Fruit fly (Drosophila melanogaster): ENCODE data around the gene CG2126.

CG2126 gene

DNA sequence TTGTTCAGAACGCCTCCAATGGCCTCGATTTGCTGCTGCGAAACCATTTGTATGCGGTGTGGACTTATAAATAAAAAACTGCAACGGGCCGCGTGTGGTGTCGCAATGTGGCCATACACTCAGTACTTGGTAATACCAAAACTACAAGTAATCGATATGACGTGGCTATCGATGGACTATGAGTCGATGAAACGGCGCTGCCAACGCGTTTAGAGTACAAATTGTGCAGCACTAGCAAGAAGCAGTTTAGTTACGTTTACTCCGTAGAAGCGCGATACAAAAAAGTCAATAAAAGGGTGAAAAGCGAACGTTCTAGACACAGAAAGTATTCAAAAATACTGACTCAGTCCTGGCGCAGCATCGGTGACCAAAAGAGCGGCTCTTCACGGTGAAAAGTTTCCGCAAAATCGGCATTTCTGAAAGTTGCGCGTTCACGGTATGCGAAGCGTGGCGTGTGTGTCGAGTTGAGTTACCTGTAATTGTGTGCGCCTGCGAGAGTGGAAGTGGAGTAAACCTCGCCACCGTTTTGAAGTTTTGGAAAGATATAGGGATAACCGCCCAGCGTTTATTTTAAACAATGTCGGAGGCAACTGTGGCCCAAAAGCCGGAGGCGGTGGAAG lies 28.9 kb downstream of the CG2126 start, which contains the start of the genes nero and CG1910 (continued):
- TF ChIP-seq GATAe (GFP tag; conservative IDR thresholded peaks at IDR 0.05) (no peak), CG12071 (GFP tag; optimal IDR thresholded peaks at IDR 0.05) (no peak), CG4730 (GFP tag; IDR thresholded peaks at IDR 0.05) (no peak), oc (tag; optimal IDR thresholded peaks at IDR 0.05) (no peak), trem (tag; optimal IDR thresholded peaks at IDR 0.05) (peak; percentile 99), MESR4 (GFP tag; optimal IDR thresholded peaks at IDR 0.05) (peak; percentile 77), sd (tag; optimal IDR thresholded peaks at IDR 0.05) (no peak), CG12744 (GFP tag; optimal IDR thresholded peaks at IDR 0.05) (no peak), Mad (GFP tag; optimal IDR thresholded peaks at IDR 0.05) (no peak), Camta (GFP tag; optimal IDR thresholded peaks at IDR 0.05) (no peak), Gug (GFP tag; IDR thresholded peaks at IDR 0.05) (no peak), CG7745 (tag; optimal IDR thresholded peaks at IDR 0.05) (no peak), croc (GFP tag; conservative IDR thresholded peaks at IDR 0.05) (no peak), CG2875 (GFP tag; optimal IDR thresholded peaks at IDR 0.05) (no peak), kni (GFP tag; optimal IDR thresholded peaks at IDR 0.05) (no peak), Hr3 (GFP tag; optimal IDR thresholded peaks at IDR 0.05) (no peak), chinmo (GFP tag; IDR thresholded peaks at IDR 0.05; ENCODE audit: partially characterized antibody) (no peak), CG14965 (GFP tag; optimal IDR thresholded peaks at IDR 0.05; ENCODE audit: borderline replicate concordance) (no peak), scrt (GFP tag; optimal IDR thresholded peaks at IDR 0.05) (no peak), Dad (GFP tag; optimal IDR thresholded peaks at IDR 0.05) (no peak), slbo (GFP tag; IDR thresholded peaks at IDR 0.05) (no peak), Dbx (GFP tag; IDR thresholded peaks at IDR 0.05) (no peak), HmgD (GFP tag; optimal IDR thresholded peaks at IDR 0.05) (peak; percentile 70), CG6175 (GFP tag; IDR thresholded peaks at IDR 0.05) (no peak), NK7.1 (GFP tag; optimal IDR thresholded peaks at IDR 0.05) (no peak), CG12659 (GFP tag; optimal IDR thresholded peaks at IDR 0.05) (peak; percentile 63), CG15073 (GFP tag; optimal IDR thresholded peaks at IDR 0.05) (no peak), kah (GFP tag; optimal IDR thresholded peaks at IDR 0.05) (no peak), Dp (GFP tag; optimal IDR thresholded peaks at IDR 0.05) (peak; percentile 54), nau (GFP tag; optimal IDR thresholded peaks at IDR 0.05) (no peak), CG14667 (GFP tag; IDR thresholded peaks at IDR 0.05) (no peak), CTCF (GFP tag; optimal IDR thresholded peaks at IDR 0.05) (peak; percentile 39), CG15696 (tag; optimal IDR thresholded peaks at IDR 0.05) (no peak), CG2120 (GFP tag; optimal IDR thresholded peaks at IDR 0.05) (peak; percentile 6), Dll (GFP tag; IDR thresholded peaks at IDR 0.05; ENCODE audit: partially characterized antibody) (no peak), Dip2 (GFP tag; IDR thresholded peaks at IDR 0.05) (no peak), pum (GFP tag; optimal IDR thresholded peaks at IDR 0.05) (no peak), dati (GFP tag; IDR thresholded peaks at IDR 0.05) (no peak), tx (GFP tag; optimal IDR thresholded peaks at IDR 0.05) (no peak), Hr78 (GFP tag; optimal IDR thresholded peaks at IDR 0.05) (no peak), Abd-B (GFP tag; optimal IDR thresholded peaks at IDR 0.05) (no peak), CG30403 (GFP tag; optimal IDR thresholded peaks at IDR 0.05) (peak; percentile 9), al (GFP tag; IDR thresholded peaks at IDR 0.05) (no peak), CG2712 (tag; optimal IDR thresholded peaks at IDR 0.05) (peak; percentile 50), cas (GFP tag; IDR thresholded peaks at IDR 0.05) (no peak), Neu2 (GFP tag; optimal IDR thresholded peaks at IDR 0.05; ENCODE audit: borderline replicate concordance) (no peak), CG3281 (GFP tag; optimal IDR thresholded peaks at IDR 0.05) (no peak), danr (GFP tag; IDR thresholded peaks at IDR 0.05) (no peak), CG33213 (GFP tag; optimal IDR thresholded peaks at IDR 0.05) (peak; percentile 42), Poxn (GFP tag; IDR thresholded peaks at IDR 0.05) (no peak), tap (tag; optimal IDR thresholded peaks at IDR 0.05) (no peak), CG9932 (GFP tag; IDR thresholded peaks at IDR 0.05) (no peak)

Data from whole organism, embryonic.